Worm (Caenorhabditis elegans): Measurements from ENCODE around the gene ttbk-8.2.

DNA sequence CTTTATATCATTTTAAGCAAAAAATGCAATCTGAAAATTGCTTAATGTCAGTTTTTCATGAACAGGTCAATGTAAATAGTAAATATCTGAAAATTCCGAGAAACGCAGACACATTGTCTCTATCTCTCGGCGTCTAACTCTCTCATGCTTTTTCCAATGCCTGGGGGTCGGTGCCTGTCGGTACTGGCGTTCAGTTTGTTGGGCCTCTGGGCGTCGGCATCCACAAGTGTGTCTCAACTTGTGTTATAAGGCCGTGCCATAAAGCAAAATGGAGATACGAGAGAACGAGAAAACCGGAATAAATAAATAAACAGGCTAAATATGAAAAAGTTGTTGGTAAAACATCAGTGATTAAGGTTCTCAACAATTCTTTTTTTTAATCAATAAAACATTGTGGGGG, 35.5 kb downstream of the ttbk-8.2 start:
- TF ChIP-seq R02D3.7 (tag; optimal IDR thresholded peaks at IDR 0.05) (no peak), ama-1 (optimal IDR thresholded peaks at IDR 0.05) (peak; percentile 81)

Data from whole organism, L3 larva.